Worm (Caenorhabditis elegans): Measurements from ENCODE around the gene C54D10.9.
A peak's percentile ranks its signal among the peaks of the same experiment; 100 is the strongest.

The C54D10.9 gene

DNA sequence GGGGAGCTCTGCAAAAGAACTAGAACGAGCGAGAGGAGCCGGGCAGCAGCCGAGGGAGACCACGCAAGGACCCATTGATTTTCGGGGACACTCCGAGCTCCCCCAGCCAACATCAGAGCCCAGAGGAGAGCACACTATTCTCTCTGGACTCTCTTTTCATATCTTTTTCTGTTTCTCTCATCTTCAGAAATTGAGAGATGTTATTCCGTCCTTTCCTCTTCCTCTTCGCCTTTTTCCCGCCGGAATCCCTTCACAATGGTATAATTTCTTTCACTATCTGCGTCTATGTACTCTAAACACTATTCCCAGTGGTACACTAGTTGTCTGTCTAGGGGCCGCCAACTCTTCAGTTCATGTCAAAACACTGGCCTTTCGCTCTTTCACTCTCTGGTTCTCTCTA, 18.4 kb downstream of the C54D10.9 start:
- peak; percentile 61 for TF ChIP-seq lin-15B (tag; optimal IDR thresholded peaks at IDR 0.05)
- peak; percentile 94 for TF ChIP-seq fkh-10 (GFP tag; optimal IDR thresholded peaks at IDR 0.05)
- TF ChIP-seq ceh-28 (tag; optimal IDR thresholded peaks at IDR 0.05): peak; percentile 72
- TF ChIP-seq nhr-11 (tag; optimal IDR thresholded peaks at IDR 0.05): peak; percentile 26
- TF ChIP-seq zag-1 (tag; optimal IDR thresholded peaks at IDR 0.05): peak; percentile 41
- TF ChIP-seq hmg-11 (tag; optimal IDR thresholded peaks at IDR 0.05): peak; percentile 95
- peak; percentile 49 for TF ChIP-seq nhr-43 (tag; optimal IDR thresholded peaks at IDR 0.05; ENCODE audit: poor library complexity, severe bottlenecking)
- TF ChIP-seq ceh-82 (tag; optimal IDR thresholded peaks at IDR 0.05): peak; percentile 58
- TF ChIP-seq nfya-1 (tag; optimal IDR thresholded peaks at IDR 0.05; ENCODE audit: insufficient read depth): peak; percentile 76
- peak; percentile 81 for TF ChIP-seq tbx-2 (tag; optimal IDR thresholded peaks at IDR 0.05)
- TF ChIP-seq R02D3.7 (tag; optimal IDR thresholded peaks at IDR 0.05): peak; percentile 24
- TF ChIP-seq egl-5 (tag; optimal IDR thresholded peaks at IDR 0.05): peak; percentile 83
- TF ChIP-seq unc-39 (tag; optimal IDR thresholded peaks at IDR 0.05): no peak
- TF ChIP-seq elt-3 (tag; optimal IDR thresholded peaks at IDR 0.05): no peak
- TF ChIP-seq nhr-67 (tag; optimal IDR thresholded peaks at IDR 0.05): no peak
- TF ChIP-seq mdl-1 (tag; optimal IDR thresholded peaks at IDR 0.05): no peak
- peak; percentile 34 for TF ChIP-seq elt-1 (tag; optimal IDR thresholded peaks at IDR 0.05)
- peak; percentile 32 for TF ChIP-seq ama-1 (optimal IDR thresholded peaks at IDR 0.05)
- TF ChIP-seq lsy-12 (tag; optimal IDR thresholded peaks at IDR 0.05): peak; percentile 69
- peak; percentile 41 for TF ChIP-seq nhr-25 (tag; optimal IDR thresholded peaks at IDR 0.05)
- TF ChIP-seq lin-39 (tag; optimal IDR thresholded peaks at IDR 0.05): peak; percentile 81
- TF ChIP-seq pha-4 (tag; optimal IDR thresholded peaks at IDR 0.05): peak; percentile 57
- peak; percentile 82 for TF ChIP-seq nhr-23 (tag; optimal IDR thresholded peaks at IDR 0.05)
- peak; percentile 48 for TF ChIP-seq jun-1 (tag; optimal IDR thresholded peaks at IDR 0.05)
- peak; percentile 75 for TF ChIP-seq snpc-4 (tag; optimal IDR thresholded peaks at IDR 0.05)
- TF ChIP-seq eor-1 (tag; optimal IDR thresholded peaks at IDR 0.05): no peak
- TF ChIP-seq pqm-1 (tag; optimal IDR thresholded peaks at IDR 0.05): no peak

DNA sequence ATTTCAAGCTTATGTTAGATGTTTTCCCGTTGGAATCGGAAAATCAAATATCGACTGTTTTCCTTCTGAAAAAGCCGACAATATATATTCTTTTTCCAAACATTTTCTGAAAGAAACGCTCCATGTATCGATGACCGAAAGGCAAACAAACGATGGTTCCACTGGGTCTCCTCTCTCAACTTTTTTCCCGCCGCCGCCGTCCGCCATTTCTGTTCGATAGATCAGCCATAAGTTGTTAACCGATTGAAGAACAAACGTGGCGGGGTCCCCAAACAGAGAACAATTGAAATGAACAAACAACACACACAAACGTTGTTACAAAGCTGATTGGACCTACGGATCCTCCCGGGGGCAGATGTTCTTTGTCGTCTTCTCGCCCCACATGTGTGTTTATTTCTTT, 19.7 kb downstream of the C54D10.9 start:
- TF ChIP-seq nhr-237 (tag; optimal IDR thresholded peaks at IDR 0.05) (no peak), pha-4 (tag; optimal IDR thresholded peaks at IDR 0.05) (peak; percentile 82), lin-39 (tag; optimal IDR thresholded peaks at IDR 0.05) (no peak)

DNA sequence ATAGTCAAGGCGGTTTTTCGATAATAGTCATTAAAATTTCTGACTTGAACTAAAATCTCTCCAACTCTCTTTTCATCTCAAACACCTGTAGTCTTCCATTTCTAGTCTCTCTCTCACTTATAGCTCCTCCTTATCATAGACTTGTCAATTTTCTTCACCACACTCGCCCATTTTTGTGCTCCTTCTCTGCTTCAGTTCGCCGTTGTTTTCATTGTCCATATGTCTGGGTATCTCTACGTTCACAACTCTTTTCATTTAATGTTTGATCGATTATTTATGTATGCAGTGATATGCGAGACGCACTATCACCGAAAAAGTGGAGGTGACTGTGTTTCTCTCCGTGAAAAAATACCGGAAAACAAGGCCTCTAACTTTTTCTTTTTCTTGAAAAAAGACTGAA, 20.8 kb downstream of the C54D10.9 start:
- TF ChIP-seq lin-39 (tag; optimal IDR thresholded peaks at IDR 0.05) (no peak), ceh-28 (tag; optimal IDR thresholded peaks at IDR 0.05) (no peak), ztf-4 (tag; optimal IDR thresholded peaks at IDR 0.05) (no peak), ceh-82 (tag; optimal IDR thresholded peaks at IDR 0.05) (no peak), nhr-12 (tag; optimal IDR thresholded peaks at IDR 0.05) (no peak), pqm-1 (tag; optimal IDR thresholded peaks at IDR 0.05) (peak; percentile 68), nhr-23 (tag; optimal IDR thresholded peaks at IDR 0.05) (no peak), zag-1 (tag; optimal IDR thresholded peaks at IDR 0.05) (no peak), sea-2 (GFP tag; optimal IDR thresholded peaks at IDR 0.05) (no peak), egl-27 (tag; optimal IDR thresholded peaks at IDR 0.05) (no peak), elt-3 (tag; optimal IDR thresholded peaks at IDR 0.05) (no peak), lin-15B (tag; optimal IDR thresholded peaks at IDR 0.05) (no peak), ztf-11 (tag; optimal IDR thresholded peaks at IDR 0.05) (no peak), pha-4 (tag; optimal IDR thresholded peaks at IDR 0.05) (peak; percentile 17), nhr-25 (tag; optimal IDR thresholded peaks at IDR 0.05) (no peak), nhr-43 (tag; optimal IDR thresholded peaks at IDR 0.05; ENCODE audit: poor library complexity, severe bottlenecking) (no peak), egl-5 (tag; optimal IDR thresholded peaks at IDR 0.05) (no peak), fos-1 (tag; optimal IDR thresholded peaks at IDR 0.05) (no peak), unc-39 (tag; optimal IDR thresholded peaks at IDR 0.05) (no peak), skn-1 (tag; optimal IDR thresholded peaks at IDR 0.05) (no peak), elt-2 (tag; optimal IDR thresholded peaks at IDR 0.05) (peak; percentile 93)

DNA sequence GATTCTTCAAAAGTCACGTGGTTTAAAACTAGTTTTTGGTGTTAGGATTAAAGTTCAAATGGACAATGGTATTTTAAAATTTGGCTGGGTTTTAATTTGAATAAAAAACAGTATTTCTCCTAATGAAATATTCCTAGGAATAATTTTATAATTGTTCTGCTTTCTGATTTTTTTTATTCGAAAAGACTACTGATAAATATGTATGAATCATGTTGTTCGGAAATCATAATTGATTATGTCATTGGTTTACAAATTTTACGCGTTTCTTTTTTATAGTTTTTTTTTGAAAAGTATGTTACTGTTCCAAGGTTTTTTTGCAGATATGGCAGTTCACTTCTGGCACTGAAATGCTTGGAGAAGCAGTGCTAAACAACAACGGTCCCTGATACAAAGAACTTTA, 21.4 kb downstream of the C54D10.9 start, which contains the start of gene F28C1.3:
F28C1.3 (plus strand) TSS at position 301 of the 400 bp plus-strand sequence.
- TF ChIP-seq snpc-4 (tag; optimal IDR thresholded peaks at IDR 0.05) (no peak), tbx-2 (tag; optimal IDR thresholded peaks at IDR 0.05) (no peak), ceh-28 (tag; optimal IDR thresholded peaks at IDR 0.05) (no peak), nhr-76 (tag; optimal IDR thresholded peaks at IDR 0.05) (no peak), eor-1 (tag; optimal IDR thresholded peaks at IDR 0.05) (no peak), lsy-12 (tag; optimal IDR thresholded peaks at IDR 0.05) (no peak), ztf-11 (tag; optimal IDR thresholded peaks at IDR 0.05) (no peak), mml-1 (tag; optimal IDR thresholded peaks at IDR 0.05) (no peak), ceh-9 (tag; optimal IDR thresholded peaks at IDR 0.05) (no peak)

All from whole organism, L3 larva.